Worm (Caenorhabditis elegans) whole organism, midembryonic: ENCODE data around the gene mrps-26.

ENCODE experiments used
- T22C8.4 ChIP-seq: fragments of 200-800 bp; sonication (Bioruptor generic); IDR thresholded peaks from 2 replicates; pipeline ENCODE4 v1.3.6; 2022; ENCODE audit warnings: missing genetic modification characterization, missing compliant biosample characterization
- cog-1 ChIP-seq: sonication (generic microtip); optimal IDR thresholded peaks from 2 replicates; lab custom pipeline; 2016; ENCODE audit warnings: missing genetic modification characterization, missing compliant biosample characterization
- flt-1 ChIP-seq: fragments of 200-800 bp; sonication (Bioruptor generic); IDR thresholded peaks from 2 replicates; pipeline ENCODE4 v1.3.6; 2022; ENCODE audit warnings: missing genetic modification characterization, missing compliant biosample characterization
- klf-2 ChIP-seq: fragments of 200-800 bp; sonication (Bioruptor generic); conservative IDR thresholded peaks from 2 replicates; pipeline ENCODE4 v1.3.6; 2022; ENCODE audit warnings: missing genetic modification reagents, missing genetic modification characterization, missing compliant biosample characterization
- med-1 ChIP-seq: sonication (generic microtip); optimal IDR thresholded peaks from 2 replicates; lab custom pipeline; 2017; ENCODE audit warnings: missing genetic modification characterization, mild to moderate bottlenecking, missing compliant biosample characterization, antibody characterized with exemption, missing genetic modification reagents; ENCODE audit not compliant: insufficient read depth
- ref-1 ChIP-seq: fragments of 200-800 bp; sonication (Bioruptor generic); conservative IDR thresholded peaks from 2 replicates; pipeline ENCODE4 v1.3.6; 2022; ENCODE audit warnings: missing genetic modification reagents, missing genetic modification characterization, missing compliant biosample characterization
- tab-1 ChIP-seq: fragments of 200-800 bp; sonication (Bioruptor generic); IDR thresholded peaks from 2 replicates; pipeline ENCODE4 v1.3.6; 2022; ENCODE audit warnings: missing genetic modification characterization, missing compliant biosample characterization
- ztf-23 ChIP-seq: fragments of 200-800 bp; sonication (Bioruptor generic); IDR thresholded peaks from 2 replicates; pipeline ENCODE4 v1.3.6; 2022; ENCODE audit warnings: missing genetic modification reagents, missing genetic modification characterization, missing compliant biosample characterization
- ztf-29 ChIP-seq: fragments of 200-800 bp; sonication (Bioruptor generic); IDR thresholded peaks from 2 replicates; pipeline ENCODE4 v1.3.6; 2022; ENCODE audit warnings: missing genetic modification reagents, missing genetic modification characterization, missing compliant biosample characterization

mrps-26 gene

DNA sequence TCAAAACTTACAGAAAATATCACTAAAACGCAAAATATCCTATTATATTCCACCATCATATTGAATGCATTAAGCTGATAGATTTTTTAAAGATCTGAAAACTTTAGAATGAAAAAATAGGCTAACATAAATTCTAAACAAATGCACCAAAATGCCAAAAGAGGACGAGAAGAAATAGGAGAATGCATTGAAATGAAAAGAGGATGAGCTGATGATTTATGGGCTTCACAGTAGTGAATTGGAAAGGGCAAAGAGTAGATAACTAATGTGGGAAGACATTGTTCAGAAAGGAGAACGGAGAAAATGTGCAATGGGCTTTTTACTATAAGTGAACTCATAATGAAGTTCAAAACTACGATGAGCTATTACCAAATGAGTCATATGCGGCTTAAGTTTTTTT, 16.9 kb upstream of the mrps-26 start, which contains the start of gene cutl-19:
cutl-19 (minus strand) TSS at position 101 of the 400 bp plus-strand sequence.
- TF ChIP-seq cog-1 (tag; lab: Kevin White, UChicago) (no peak), med-1 (GFP tag; lab: Kevin White, UChicago) (no peak), ztf-23 (GFP tag; lab: Robert Waterston, UW) (no peak), tab-1 (GFP tag; lab: Robert Waterston, UW) (no peak), ztf-29 (no peak), T22C8.4 (GFP tag; lab: Robert Waterston, UW) (no peak), klf-2 (GFP tag; lab: Robert Waterston, UW) (no peak), ref-1 (GFP tag; lab: Robert Waterston, UW) (no peak), flt-1 (GFP tag; lab: Robert Waterston, UW) (no peak)

DNA sequence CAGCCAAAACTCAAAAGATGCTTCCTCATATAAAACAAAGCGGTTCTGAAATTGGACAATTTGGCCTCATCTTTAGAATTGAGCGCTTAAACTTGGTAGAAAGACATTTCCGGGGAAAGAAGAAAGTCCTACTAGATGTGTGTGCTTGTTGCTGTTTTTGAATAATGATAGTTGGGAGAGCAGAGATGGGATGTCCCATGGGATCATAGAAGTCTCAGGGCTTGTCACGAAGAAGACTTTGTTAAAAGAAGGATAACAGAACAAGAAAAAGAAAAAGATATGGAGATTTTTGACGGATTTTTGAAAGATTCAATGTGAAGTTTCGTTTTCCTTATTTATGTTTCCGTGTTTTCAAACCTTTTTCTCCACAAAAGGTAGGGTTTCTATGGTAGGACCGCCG, 15.7 kb upstream of the mrps-26 start, which contains the start of gene ZC155.2:
ZC155.2 (plus strand) TSS at position 301 of the 400 bp plus-strand sequence.
- no peak for TF ChIP-seq med-1 (GFP tag; lab: Kevin White, UChicago)
- no peak for TF ChIP-seq ztf-23 (GFP tag; lab: Robert Waterston, UW)
- TF ChIP-seq klf-2 (GFP tag; lab: Robert Waterston, UW), result no peak
- no peak for TF ChIP-seq flt-1 (GFP tag; lab: Robert Waterston, UW)
- no peak for TF ChIP-seq tab-1 (GFP tag; lab: Robert Waterston, UW)
- no peak for TF ChIP-seq cog-1 (tag; lab: Kevin White, UChicago)
- no peak for TF ChIP-seq ztf-29
- no peak for TF ChIP-seq T22C8.4 (GFP tag; lab: Robert Waterston, UW)

DNA sequence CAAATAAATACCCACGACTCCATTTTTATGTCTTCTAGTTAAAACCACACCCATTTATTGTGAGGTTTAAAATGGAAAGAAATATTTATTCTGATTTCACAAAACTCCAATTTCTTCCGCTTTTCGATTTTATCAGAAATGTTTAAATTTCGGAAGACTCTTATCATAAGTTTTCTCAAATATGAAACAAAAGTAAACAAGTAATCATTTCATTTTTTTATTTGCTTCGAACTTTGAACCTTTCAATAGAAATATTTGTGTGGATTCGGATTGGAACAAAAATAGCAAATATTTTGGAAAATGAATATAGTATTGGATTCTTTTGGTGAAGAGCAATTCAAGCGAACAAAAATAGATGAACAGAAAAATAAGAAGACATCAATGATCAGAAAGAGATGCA, 12.6 kb upstream of the mrps-26 start:
- TF ChIP-seq ztf-23 (GFP tag; lab: Robert Waterston, UW) (no peak), flt-1 (GFP tag; lab: Robert Waterston, UW) (no peak), T22C8.4 (GFP tag; lab: Robert Waterston, UW) (no peak), tab-1 (GFP tag; lab: Robert Waterston, UW) (no peak), klf-2 (GFP tag; lab: Robert Waterston, UW) (no peak), cog-1 (tag; lab: Kevin White, UChicago) (no peak), ztf-29 (no peak), med-1 (GFP tag; lab: Kevin White, UChicago) (no peak), ref-1 (GFP tag; lab: Robert Waterston, UW) (no peak)

- TF ChIP-seq tab-1 (GFP tag; lab: Robert Waterston, UW) (no peak), ref-1 (GFP tag; lab: Robert Waterston, UW) (no peak), T22C8.4 (GFP tag; lab: Robert Waterston, UW) (no peak), ztf-23 (GFP tag; lab: Robert Waterston, UW) (no peak), klf-2 (GFP tag; lab: Robert Waterston, UW) (no peak), cog-1 (tag; lab: Kevin White, UChicago) (no peak), flt-1 (GFP tag; lab: Robert Waterston, UW) (no peak), ztf-29 (no peak), med-1 (GFP tag; lab: Kevin White, UChicago) (no peak)
These were observed 11.6 kb upstream of the mrps-26 start for ce11 chrIII:5222777-5223176.

DNA sequence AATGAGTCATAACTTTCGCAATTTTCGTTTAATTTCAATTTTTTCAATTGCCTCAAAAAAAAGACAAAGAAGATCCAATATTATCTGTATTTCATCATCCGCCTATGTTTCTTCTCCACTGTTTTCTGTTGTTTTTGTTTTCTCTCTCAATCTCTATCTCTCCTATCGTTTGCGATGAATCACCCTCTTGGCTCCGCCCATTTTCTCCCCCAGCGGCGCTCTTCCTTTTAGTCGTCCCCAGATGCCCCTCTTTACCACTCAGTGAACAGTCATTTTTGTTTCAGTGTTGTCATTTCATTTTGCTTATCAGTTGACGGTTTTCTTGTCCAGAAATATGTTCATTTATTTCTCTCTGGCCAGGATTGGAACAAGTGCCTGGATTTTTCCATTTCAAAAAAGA, 9.5 kb upstream of the mrps-26 start:
- no peak for TF ChIP-seq med-1 (GFP tag; lab: Kevin White, UChicago)
- no peak for TF ChIP-seq flt-1 (GFP tag; lab: Robert Waterston, UW)
- no peak for TF ChIP-seq ztf-23 (GFP tag; lab: Robert Waterston, UW)
- TF ChIP-seq T22C8.4 (GFP tag; lab: Robert Waterston, UW), result no peak
- TF ChIP-seq klf-2 (GFP tag; lab: Robert Waterston, UW), result no peak
- no peak for TF ChIP-seq tab-1 (GFP tag; lab: Robert Waterston, UW)
- no peak for TF ChIP-seq cog-1 (tag; lab: Kevin White, UChicago)
- TF ChIP-seq ref-1 (GFP tag; lab: Robert Waterston, UW), result no peak
- TF ChIP-seq ztf-29, result no peak

DNA sequence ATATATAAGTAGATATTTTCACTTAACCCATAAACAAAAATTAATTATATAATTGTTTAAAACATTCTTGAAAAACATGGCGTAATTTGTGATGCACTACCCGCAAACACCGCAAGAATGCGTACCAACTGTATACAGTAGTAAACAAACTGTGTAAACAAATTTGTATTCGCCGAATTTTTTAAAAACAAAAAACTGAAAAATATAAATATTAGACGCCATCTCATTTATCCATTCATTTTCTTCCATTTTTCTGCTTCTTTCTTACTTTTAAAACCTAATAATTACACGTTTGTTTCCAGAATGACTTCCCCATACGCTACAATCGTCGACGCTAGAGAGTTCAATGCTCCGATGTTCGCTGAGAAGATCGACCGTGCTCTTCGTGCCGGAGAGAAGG, 9.1 kb upstream of the mrps-26 start, which contains the start of gene nex-1:
nex-1 (plus strand) TSS at position 301 of the 400 bp plus-strand sequence.
- TF ChIP-seq tab-1 (GFP tag; lab: Robert Waterston, UW) (no peak), cog-1 (tag; lab: Kevin White, UChicago) (no peak), ztf-23 (GFP tag; lab: Robert Waterston, UW) (no peak), klf-2 (GFP tag; lab: Robert Waterston, UW) (no peak), T22C8.4 (GFP tag; lab: Robert Waterston, UW) (no peak), ztf-29 (no peak), ref-1 (GFP tag; lab: Robert Waterston, UW) (no peak), flt-1 (GFP tag; lab: Robert Waterston, UW) (no peak), med-1 (GFP tag; lab: Kevin White, UChicago) (no peak)

- no peak for TF ChIP-seq tab-1 (GFP tag; lab: Robert Waterston, UW)
- TF ChIP-seq klf-2 (GFP tag; lab: Robert Waterston, UW), result no peak; the same call in 1 of the 2 replicates
- TF ChIP-seq cog-1 (tag; lab: Kevin White, UChicago), result peak; percentile 25
- TF ChIP-seq ztf-29, result peak; percentile 72
- TF ChIP-seq med-1 (GFP tag; lab: Kevin White, UChicago), result peak; percentile 7
- TF ChIP-seq ztf-23 (GFP tag; lab: Robert Waterston, UW), result peak; percentile 69; the same call in 1 of the 2 replicates
- TF ChIP-seq T22C8.4 (GFP tag; lab: Robert Waterston, UW), result no peak
- TF ChIP-seq ref-1 (GFP tag; lab: Robert Waterston, UW), result no peak
- TF ChIP-seq flt-1 (GFP tag; lab: Robert Waterston, UW), result no peak; the same call in 1 of the 2 replicates
These were observed 6.5 kb upstream of the mrps-26 start, which contains the start of the genes C34E10.12, C34E10.10 and atp-2 for ce11 chrIII:5227831-5228467. TSS of gene C34E10.12 (minus strand) at chrIII:5227881. TSS of gene C34E10.10 (minus strand) at chrIII:5227884. TSS of gene atp-2 (plus strand) at chrIII:5228417.

DNA sequence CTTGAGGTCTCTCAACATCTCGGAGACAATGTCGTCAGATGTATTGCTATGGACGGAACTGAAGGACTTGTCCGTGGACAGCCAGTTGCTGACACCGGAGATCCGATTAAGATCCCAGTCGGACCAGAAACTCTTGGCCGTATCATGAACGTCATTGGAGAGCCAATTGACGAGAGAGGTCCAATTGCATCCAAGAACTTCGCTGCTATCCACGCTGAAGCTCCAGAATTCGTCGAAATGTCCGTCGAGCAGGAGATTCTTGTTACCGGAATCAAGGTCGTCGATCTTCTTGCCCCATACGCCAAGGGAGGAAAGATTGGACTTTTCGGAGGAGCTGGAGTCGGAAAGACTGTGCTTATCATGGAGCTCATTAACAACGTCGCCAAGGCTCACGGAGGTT, 5.6 kb upstream of the mrps-26 start:
- TF ChIP-seq cog-1 (tag; lab: Kevin White, UChicago) (no peak), med-1 (GFP tag; lab: Kevin White, UChicago) (no peak), tab-1 (GFP tag; lab: Robert Waterston, UW) (no peak), ztf-29 (no peak)
